Fruit fly (Drosophila melanogaster): Measurements from ENCODE around the gene CG33333.
A peak's percentile ranks its signal among the peaks of the same experiment; 100 is the strongest.

Gene CG33333

DNA sequence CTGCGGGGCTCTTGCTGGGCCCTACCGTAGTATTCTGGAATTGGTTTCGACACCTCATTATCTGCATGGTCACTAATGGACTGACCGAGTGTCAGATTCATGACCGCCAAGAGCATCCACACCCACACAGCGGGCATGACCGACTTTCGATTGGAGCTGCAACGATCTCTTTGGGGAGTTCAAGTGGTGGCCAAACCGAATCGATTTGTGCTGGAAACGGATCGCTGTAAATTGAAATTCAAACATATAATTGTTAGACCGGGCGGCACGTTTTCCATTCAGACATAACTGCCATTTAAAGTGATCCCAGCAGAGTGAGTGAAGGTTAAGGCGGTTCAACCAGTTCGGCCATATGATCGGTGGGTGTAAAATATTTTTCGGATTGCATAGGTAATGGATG lies 10.9 kb upstream of the CG33333 start, which contains the start of the genes CG42824 and CG42798:
CG42824 (minus strand) TSS at position 101 of the 400 bp plus-strand sequence.
CG42798 (plus strand) TSS at position 268 of the 400 bp plus-strand sequence.
- TF ChIP-seq CG12391 (tag; optimal IDR thresholded peaks at IDR 0.05), result no peak
- TF ChIP-seq NFAT (GFP tag; IDR thresholded peaks at IDR 0.05), result no peak
- TF ChIP-seq CG9437 (GFP tag; optimal IDR thresholded peaks at IDR 0.05), result no peak
- no peak for TF ChIP-seq sim (GFP tag; IDR thresholded peaks at IDR 0.05)
- no peak for TF ChIP-seq exex (tag; optimal IDR thresholded peaks at IDR 0.05)
- TF ChIP-seq CG5245 (GFP tag; optimal IDR thresholded peaks at IDR 0.05), result no peak
- TF ChIP-seq CG8089 (GFP tag; optimal IDR thresholded peaks at IDR 0.05), result no peak

DNA sequence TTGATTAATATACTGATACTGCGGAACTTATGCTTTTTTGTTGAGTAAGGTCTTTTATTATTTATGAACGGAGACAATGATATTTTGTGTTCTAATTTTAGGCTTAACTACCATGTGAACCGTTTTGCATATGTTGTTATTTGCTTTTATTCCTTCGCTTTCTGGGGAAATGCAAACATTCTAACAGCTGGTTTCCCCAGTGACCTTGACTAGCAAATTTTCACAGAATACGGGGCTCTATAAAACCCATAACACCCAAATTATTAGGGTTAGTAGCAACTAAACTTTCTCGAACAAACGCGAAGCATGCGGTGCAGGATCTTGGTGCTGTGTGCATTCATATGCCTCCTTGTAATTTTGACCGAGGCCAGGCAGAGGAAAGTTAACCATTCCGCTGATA lies 9.7 kb upstream of the CG33333 start, which contains the start of gene CG17283:
CG17283 (plus strand) TSS at position 301 of the 400 bp plus-strand sequence.
- TF ChIP-seq CG12104 (GFP tag; optimal IDR thresholded peaks at IDR 0.05) (no peak), CG7556 (GFP tag; optimal IDR thresholded peaks at IDR 0.05) (no peak)

DNA sequence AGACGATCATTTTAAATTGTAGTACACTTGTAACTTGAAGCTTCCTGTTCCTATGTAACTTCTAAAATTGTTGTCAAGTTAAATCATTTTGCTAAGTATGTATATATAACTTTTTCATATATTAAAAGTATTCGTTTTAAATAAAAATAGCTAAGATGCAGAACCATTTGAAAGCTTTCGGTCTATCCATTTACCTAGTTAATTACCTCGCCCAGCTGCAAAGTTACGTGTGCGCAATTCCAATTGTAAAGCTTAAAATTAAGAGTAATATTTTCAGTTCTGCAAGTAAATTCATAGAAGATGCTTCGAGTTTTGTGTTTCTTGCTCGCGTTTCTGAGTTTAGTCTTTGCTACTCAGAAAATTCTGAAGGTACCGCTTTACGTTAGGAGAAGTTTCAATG lies 7.9 kb upstream of the CG33333 start, which contains the start of gene CG5860:
CG5860 (plus strand) TSS at position 301 of the 400 bp plus-strand sequence.
- TF ChIP-seq ssp (GFP tag; IDR thresholded peaks at IDR 0.05) (no peak), zfh1 (GFP tag; IDR thresholded peaks at IDR 0.05) (no peak), cg (GFP tag; optimal IDR thresholded peaks at IDR 0.05) (no peak), CG8924 (tag; optimal IDR thresholded peaks at IDR 0.05) (no peak), CG1647 (GFP tag; optimal IDR thresholded peaks at IDR 0.05) (no peak), Hey (tag; optimal IDR thresholded peaks at IDR 0.05) (no peak), Bteb2 (GFP tag; optimal IDR thresholded peaks at IDR 0.05) (no peak), ab (GFP tag; optimal IDR thresholded peaks at IDR 0.05) (no peak), Atf3 (GFP tag; optimal IDR thresholded peaks at IDR 0.05) (no peak), dan (GFP tag; IDR thresholded peaks at IDR 0.05) (no peak), Lim3 (GFP tag; IDR thresholded peaks at IDR 0.05) (no peak), CG9437 (GFP tag; optimal IDR thresholded peaks at IDR 0.05) (no peak), kah (GFP tag; optimal IDR thresholded peaks at IDR 0.05) (no peak), bigmax (GFP tag; optimal IDR thresholded peaks at IDR 0.05) (no peak), dimm (GFP tag; IDR thresholded peaks at IDR 0.05) (no peak), CG33213 (GFP tag; optimal IDR thresholded peaks at IDR 0.05) (no peak), slbo (GFP tag; IDR thresholded peaks at IDR 0.05) (no peak), CG14710 (tag; optimal IDR thresholded peaks at IDR 0.05) (no peak)

DNA sequence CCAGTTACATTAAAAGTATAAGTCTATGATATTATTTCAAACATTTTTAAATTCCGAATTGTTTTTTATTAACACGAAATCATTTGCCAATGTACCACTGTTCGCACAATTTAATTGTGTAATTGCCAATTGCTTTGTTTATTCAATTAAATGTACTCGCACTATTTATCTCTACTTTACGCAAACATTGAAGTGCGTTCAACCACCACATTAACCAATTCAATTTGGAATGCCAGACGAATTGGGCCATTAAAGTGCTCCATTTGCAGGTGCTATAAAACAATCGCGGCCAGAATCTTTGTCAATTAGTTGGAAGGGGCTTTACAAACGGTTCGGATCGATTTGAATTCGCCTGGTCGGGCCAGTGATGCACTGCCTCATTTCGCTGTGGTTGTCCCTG lies 6.5 kb upstream of the CG33333 start, which contains the start of gene CG5863:
CG5863 (plus strand) TSS at position 301 of the 400 bp plus-strand sequence.
- no peak for TF ChIP-seq CG1792 (GFP tag; optimal IDR thresholded peaks at IDR 0.05)
- TF ChIP-seq CG4854 (GFP tag; optimal IDR thresholded peaks at IDR 0.05), result no peak
- no peak for TF ChIP-seq odd (GFP tag; optimal IDR thresholded peaks at IDR 0.05)
- no peak for TF ChIP-seq hb (GFP tag; IDR thresholded peaks at IDR 0.05; ENCODE audit: partially characterized antibody)
- TF ChIP-seq CG1647 (GFP tag; optimal IDR thresholded peaks at IDR 0.05), result no peak
- no peak for TF ChIP-seq CG12104 (GFP tag; optimal IDR thresholded peaks at IDR 0.05)

- TF ChIP-seq D19B (GFP tag; optimal IDR thresholded peaks at IDR 0.05) (peak; percentile 22), sens (GFP tag) (peak; percentile 22), gsb-n (tag; optimal IDR thresholded peaks at IDR 0.05) (peak; percentile 11), CG4707 (GFP tag; optimal IDR thresholded peaks at IDR 0.05) (no peak), CG7987 (GFP tag; optimal IDR thresholded peaks at IDR 0.05) (no peak), pan (optimal IDR thresholded peaks at IDR 0.05) (no peak), pan (GFP tag; optimal IDR thresholded peaks at IDR 0.05 in 1 of 2, IDR thresholded peaks at IDR 0.05 in 1 of 2) (no peak), CG10274 (GFP tag; optimal IDR thresholded peaks at IDR 0.05) (peak; percentile 78), CG3281 (GFP tag; optimal IDR thresholded peaks at IDR 0.05) (peak; percentile 21), CG10147 (GFP tag; optimal IDR thresholded peaks at IDR 0.05) (peak; percentile 74), CG7786 (GFP tag; optimal IDR thresholded peaks at IDR 0.05) (no peak), CG2120 (GFP tag; optimal IDR thresholded peaks at IDR 0.05) (peak; percentile 10), gem (tag; optimal IDR thresholded peaks at IDR 0.05) (peak; percentile 51), CG18599 (GFP tag; optimal IDR thresholded peaks at IDR 0.05) (no peak), dan (GFP tag; IDR thresholded peaks at IDR 0.05) (no peak), run (tag; optimal IDR thresholded peaks at IDR 0.05) (no peak)
These were observed 4.7 kb upstream of the CG33333 start, which contains the start of gene CG42821 for dm6 chr3R:17412458-17413127. Gene CG42821 (plus strand): TSS chr3R:17413077.

All from whole organism, embryonic.